Fruit fly (Drosophila melanogaster) whole organism, embryonic: ENCODE measurements around the gene eIF3l.

ENCODE experiments used
- ATbp ChIP-seq: fragments of 200-800 bp; sonication (Bioruptor generic); optimal IDR thresholded peaks from 2 replicates; lab custom pipeline; 2017; ENCODE audit warnings: missing biosample characterization, mild to moderate bottlenecking, missing genetic modification characterization, missing genetic modification reagents
- Bdp1 ChIP-seq: fragments of 200-800 bp; sonication (Bioruptor generic); optimal IDR thresholded peaks from 3 replicates; lab custom pipeline; 2016; ENCODE audit warnings: missing biosample characterization, missing genetic modification characterization
- CG10321 ChIP-seq: fragments of 200-800 bp; sonication (Bioruptor generic); IDR thresholded peaks from 2 replicates; pipeline ENCODE4 v1.3.6; 2022; ENCODE audit warnings: missing biosample characterization, missing genetic modification characterization
- CG11456 ChIP-seq: fragments of 200-800 bp; sonication (Bioruptor generic); IDR thresholded peaks from 3 replicates; pipeline ENCODE4 v1.3.6; 2022; ENCODE audit warnings: missing biosample characterization, missing genetic modification characterization
- CG13123 ChIP-seq: fragments of 200-800 bp; sonication (Bioruptor generic); optimal IDR thresholded peaks from 2 replicates; lab custom pipeline; 2016; ENCODE audit warnings: missing biosample characterization, missing genetic modification characterization
- CG13287 ChIP-seq: fragments of 200-800 bp; sonication (Bioruptor generic); IDR thresholded peaks from 2 replicates; pipeline ENCODE4 v1.3.6; 2022; ENCODE audit warnings: missing biosample characterization, missing genetic modification characterization; ENCODE audit not compliant: partially characterized antibody
- CG13296 ChIP-seq: fragments of 200-800 bp; sonication (Bioruptor generic); optimal IDR thresholded peaks from 3 replicates; lab custom pipeline; 2018; ENCODE audit warnings: missing biosample characterization, mild to moderate bottlenecking, missing genetic modification characterization
- CG13894 ChIP-seq: fragments of 200-800 bp; sonication (Bioruptor generic); optimal IDR thresholded peaks from 3 replicates; lab custom pipeline; 2018; ENCODE audit warnings: missing biosample characterization, mild to moderate bottlenecking, missing genetic modification characterization, moderate library complexity
- CG14441 ChIP-seq: fragments of 200-800 bp; sonication (Bioruptor generic); IDR thresholded peaks from 2 replicates; pipeline ENCODE4 v1.3.6; 2022; ENCODE audit warnings: missing biosample characterization, missing genetic modification characterization
- CG17802 ChIP-seq: fragments of 200-800 bp; sonication (Bioruptor generic); optimal IDR thresholded peaks from 2 replicates; lab custom pipeline; 2018; ENCODE audit warnings: missing biosample characterization, mild to moderate bottlenecking, missing genetic modification characterization, moderate library complexity
- CG18764 ChIP-seq: fragments of 200-800 bp; sonication (Bioruptor generic); optimal IDR thresholded peaks from 3 replicates; lab custom pipeline; 2016; ENCODE audit warnings: missing biosample characterization, missing genetic modification characterization
- CG2116 ChIP-seq: fragments of 200-800 bp; sonication (Bioruptor generic); optimal IDR thresholded peaks from 3 replicates; lab custom pipeline; 2018; ENCODE audit warnings: missing biosample characterization, mild to moderate bottlenecking, missing genetic modification characterization
- CG31224 ChIP-seq: fragments of 200-800 bp; sonication (Bioruptor generic); IDR thresholded peaks from 2 replicates; pipeline ENCODE4 v1.3.6; 2022; ENCODE audit warnings: missing biosample characterization, missing genetic modification characterization
- CG34224 ChIP-seq: fragments of 200-800 bp; sonication (Bioruptor generic); IDR thresholded peaks from 3 replicates; pipeline ENCODE4 v1.3.6; 2022; ENCODE audit warnings: missing biosample characterization, missing genetic modification characterization; ENCODE audit not compliant: partially characterized antibody
- CG3838 ChIP-seq: fragments of 200-800 bp; sonication (Bioruptor generic); optimal IDR thresholded peaks from 3 replicates; lab custom pipeline; 2016; ENCODE audit warnings: missing biosample characterization, missing genetic modification characterization
- CG6654 ChIP-seq: fragments of 200-800 bp; sonication (Bioruptor generic); optimal IDR thresholded peaks from 2 replicates; lab custom pipeline; 2017; ENCODE audit warnings: missing biosample characterization, mild to moderate bottlenecking, missing genetic modification characterization
- CG8089 ChIP-seq: fragments of 200-800 bp; sonication (Bioruptor generic); optimal IDR thresholded peaks from 3 replicates; lab custom pipeline; 2016; ENCODE audit warnings: missing biosample characterization, missing genetic modification characterization
- D19B ChIP-seq: fragments of 200-800 bp; sonication (Bioruptor generic); optimal IDR thresholded peaks from 2 replicates; lab custom pipeline; 2017; ENCODE audit warnings: missing biosample characterization, mild to moderate bottlenecking, missing genetic modification characterization
- Dek ChIP-seq: fragments of 200-800 bp; sonication (Bioruptor generic); optimal IDR thresholded peaks from 3 replicates; lab custom pipeline; 2019; ENCODE audit warnings: missing biosample characterization, mild to moderate bottlenecking, missing genetic modification characterization, moderate library complexity
- Dip2 ChIP-seq: fragments of 200-800 bp; sonication (Bioruptor generic); IDR thresholded peaks from 2 replicates; pipeline ENCODE4 v1.3.6; 2022; ENCODE audit warnings: missing biosample characterization, missing genetic modification characterization
- E2f2 ChIP-seq: fragments of 200-800 bp; sonication (Bioruptor generic); IDR thresholded peaks from 2 replicates; pipeline ENCODE4 v1.3.6; 2022; ENCODE audit warnings: missing biosample characterization, missing genetic modification characterization
- Gug ChIP-seq: fragments of 200-800 bp; sonication (Bioruptor generic); IDR thresholded peaks from 4 replicates; pipeline ENCODE4 v1.3.6; 2022; ENCODE audit warnings: missing biosample characterization, missing genetic modification characterization
- Hr39 ChIP-seq: fragments of >200 bp; optimal IDR thresholded peaks from 2 replicates; lab custom pipeline; 2017
- Kr ChIP-seq: fragments of 200-800 bp; sonication (Bioruptor generic); optimal IDR thresholded peaks from 2 replicates; lab custom pipeline; 2017; ENCODE audit warnings: missing biosample characterization, mild to moderate bottlenecking, missing genetic modification characterization
- Lhr ChIP-seq: fragments of 200-800 bp; sonication (Bioruptor generic); optimal IDR thresholded peaks from 3 replicates; lab custom pipeline; 2017; ENCODE audit warnings: mild to moderate bottlenecking, missing biosample characterization, missing genetic modification reagents, missing genetic modification characterization
- MESR4 ChIP-seq: fragments of 200-800 bp; sonication (Bioruptor generic); optimal IDR thresholded peaks from 2 replicates; lab custom pipeline; 2018; ENCODE audit warnings: missing biosample characterization, mild to moderate bottlenecking, missing genetic modification characterization, moderate library complexity
- NFAT ChIP-seq: fragments of 200-800 bp; sonication (Bioruptor generic); IDR thresholded peaks from 2 replicates; pipeline ENCODE4 v1.3.6; 2022; ENCODE audit warnings: missing biosample characterization, missing genetic modification characterization
- Nf-YB ChIP-seq: fragments of 200-800 bp; sonication (Bioruptor generic); optimal IDR thresholded peaks from 3 replicates; lab custom pipeline; 2019; ENCODE audit warnings: missing biosample characterization, mild to moderate bottlenecking, missing genetic modification characterization, moderate library complexity
- Rfx ChIP-seq: fragments of 200-800 bp; sonication (Bioruptor generic); IDR thresholded peaks from 2 replicates; pipeline ENCODE4 v1.3.6; 2022; ENCODE audit warnings: missing biosample characterization, missing genetic modification characterization
- al ChIP-seq: fragments of 200-800 bp; sonication (Bioruptor generic); IDR thresholded peaks from 2 replicates; pipeline ENCODE4 v1.3.6; 2022; ENCODE audit warnings: missing biosample characterization, missing genetic modification characterization
- bcd ChIP-seq: fragments of 200-800 bp; sonication (Bioruptor generic); optimal IDR thresholded peaks from 2 replicates; lab custom pipeline; 2017; ENCODE audit warnings: missing biosample characterization, mild to moderate bottlenecking, missing genetic modification characterization
- chm ChIP-seq: fragments of 200-800 bp; sonication (Bioruptor generic); IDR thresholded peaks from 2 replicates; pipeline ENCODE4 v1.3.6; 2022; ENCODE audit warnings: missing biosample characterization, missing genetic modification characterization
- chn ChIP-seq: fragments of 200-800 bp; sonication (Bioruptor generic); optimal IDR thresholded peaks from 2 replicates; lab custom pipeline; 2016; ENCODE audit warnings: missing biosample characterization, missing genetic modification characterization
- croc ChIP-seq: fragments of 200-800 bp; sonication (Bioruptor generic); conservative IDR thresholded peaks from 3 replicates; pipeline ENCODE4 v1.3.6; 2022; ENCODE audit warnings: missing biosample characterization, missing genetic modification characterization
- dimm ChIP-seq: fragments of 200-800 bp; sonication (Bioruptor generic); IDR thresholded peaks from 2 replicates; pipeline ENCODE4 v1.3.6; 2022; ENCODE audit warnings: missing biosample characterization, missing genetic modification characterization
- ewg ChIP-seq: fragments of 200-800 bp; sonication (Bioruptor generic); optimal IDR thresholded peaks from 3 replicates; lab custom pipeline; 2017; ENCODE audit warnings: mild to moderate bottlenecking, missing biosample characterization, missing genetic modification reagents, missing genetic modification characterization
- eyg ChIP-seq: fragments of 200-800 bp; sonication (Bioruptor generic); optimal IDR thresholded peaks from 3 replicates; lab custom pipeline; 2016; ENCODE audit warnings: missing biosample characterization, missing genetic modification characterization
- gcm ChIP-seq: fragments of 200-800 bp; sonication (Bioruptor generic); optimal IDR thresholded peaks from 2 replicates; lab custom pipeline; 2019; ENCODE audit warnings: missing biosample characterization, mild to moderate bottlenecking, missing genetic modification characterization, moderate library complexity
- jing ChIP-seq: fragments of 200-800 bp; sonication (Bioruptor generic); optimal IDR thresholded peaks from 2 replicates; lab custom pipeline; 2018; ENCODE audit warnings: missing biosample characterization, mild to moderate bottlenecking, missing genetic modification characterization
- jumu ChIP-seq: fragments of 200-800 bp; sonication (Bioruptor generic); optimal IDR thresholded peaks from 3 replicates; lab custom pipeline; 2016; ENCODE audit warnings: missing biosample characterization, missing genetic modification characterization
- kah ChIP-seq: fragments of 200-800 bp; sonication (Bioruptor generic); optimal IDR thresholded peaks from 2 replicates; lab custom pipeline; 2018; ENCODE audit warnings: missing biosample characterization, mild to moderate bottlenecking, missing genetic modification characterization
- mam ChIP-seq: fragments of 200-800 bp; sonication (Bioruptor generic); optimal IDR thresholded peaks from 3 replicates; lab custom pipeline; 2016; ENCODE audit warnings: missing biosample characterization, missing genetic modification characterization
- nau ChIP-seq: fragments of 200-800 bp; sonication (Bioruptor generic); optimal IDR thresholded peaks from 3 replicates; lab custom pipeline; 2017; ENCODE audit warnings: missing biosample characterization, mild to moderate bottlenecking, missing genetic modification characterization, missing genetic modification reagents
- nerfin-2 ChIP-seq: fragments of 200-800 bp; sonication (Bioruptor generic); IDR thresholded peaks from 2 replicates; pipeline ENCODE4 v1.3.6; 2022; ENCODE audit warnings: missing biosample characterization, missing genetic modification characterization; ENCODE audit not compliant: partially characterized antibody
- nmo ChIP-seq: fragments of 200-800 bp; sonication (Bioruptor generic); optimal IDR thresholded peaks from 2 replicates; lab custom pipeline; 2018; ENCODE audit warnings: missing biosample characterization, mild to moderate bottlenecking, missing genetic modification characterization, moderate library complexity
- psq ChIP-seq: fragments of 200-800 bp; sonication (Bioruptor generic); optimal IDR thresholded peaks from 2 replicates; lab custom pipeline; 2017; ENCODE audit warnings: missing biosample characterization, missing genetic modification characterization
- sisA ChIP-seq: fragments of 200-800 bp; sonication (Bioruptor generic); IDR thresholded peaks from 2 replicates; pipeline ENCODE4 v1.3.6; 2022; ENCODE audit warnings: missing biosample characterization, missing genetic modification characterization
- slbo ChIP-seq: fragments of 200-800 bp; sonication (Bioruptor generic); IDR thresholded peaks from 2 replicates; pipeline ENCODE4 v1.3.6; 2022; ENCODE audit warnings: missing biosample characterization, missing genetic modification characterization
- sr ChIP-seq: fragments of 200-800 bp; sonication (Bioruptor generic); IDR thresholded peaks from 3 replicates; pipeline ENCODE4 v1.3.6; 2022; ENCODE audit warnings: missing biosample characterization, missing genetic modification characterization
- tup ChIP-seq: fragments of 200-800 bp; sonication (Bioruptor generic); optimal IDR thresholded peaks from 2 replicates; lab custom pipeline; 2016; ENCODE audit warnings: missing biosample characterization, mild to moderate bottlenecking, missing genetic modification characterization, moderate library complexity
- wor ChIP-seq: fragments of 200-800 bp; sonication (Bioruptor generic); IDR thresholded peaks from 2 replicates; pipeline ENCODE4 v1.3.6; 2022; ENCODE audit warnings: missing biosample characterization, missing genetic modification characterization
- zen2 ChIP-seq: fragments of 200-800 bp; sonication (Bioruptor generic); IDR thresholded peaks from 3 replicates; pipeline ENCODE4 v1.3.6; 2022; ENCODE audit warnings: missing biosample characterization, missing genetic modification characterization; ENCODE audit not compliant: partially characterized antibody

eIF3l gene

DNA sequence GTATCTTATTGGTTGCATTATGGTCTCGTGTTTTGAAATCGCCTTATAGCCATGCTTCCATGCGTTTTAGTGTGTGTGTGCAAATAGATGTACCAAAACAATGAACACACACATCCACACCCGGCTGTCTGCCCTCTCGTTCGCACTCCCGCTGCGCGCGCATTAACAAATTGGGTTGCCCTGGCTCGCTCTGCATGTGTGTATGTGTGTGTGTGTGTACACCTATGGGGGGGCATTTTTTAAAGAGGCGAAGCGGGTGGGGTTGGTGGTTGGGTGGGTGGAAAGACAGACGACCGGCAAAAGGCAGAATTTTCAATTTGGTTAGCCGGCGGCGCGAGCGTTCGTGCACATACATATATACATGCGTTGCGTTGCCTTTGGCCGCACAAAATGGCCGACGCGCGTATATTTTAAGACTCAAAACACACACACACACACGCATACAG is 21.7 kb downstream of the eIF3l start (continued):
- no peak for TF ChIP-seq ATbp (GFP tag; lab: Kevin White, UChicago)
- TF ChIP-seq CG34224: no peak
- no peak for TF ChIP-seq bcd (GFP tag; lab: Kevin White, UChicago)
- no peak for TF ChIP-seq CG8089 (GFP tag; lab: Kevin White, UChicago)
- TF ChIP-seq CG2116 (GFP tag; lab: Kevin White, UChicago): no peak
- TF ChIP-seq jing (GFP tag; lab: Kevin White, UChicago): no peak
- TF ChIP-seq Nf-YB (GFP tag; lab: Kevin White, UChicago): peak; percentile 67
- no peak for TF ChIP-seq Bdp1 (GFP tag; lab: Kevin White, UChicago)
- TF ChIP-seq Rfx (GFP tag; lab: Robert Waterston, UW): peak; percentile 39; the same call in 1 of the 2 replicates
- TF ChIP-seq croc (GFP tag; lab: Robert Waterston, UW): no peak
- TF ChIP-seq MESR4 (GFP tag; lab: Kevin White, UChicago): peak; percentile 60
- TF ChIP-seq CG6654 (GFP tag; lab: Kevin White, UChicago): no peak
- TF ChIP-seq CG17802 (tag; lab: Kevin White, UChicago): no peak
- no peak for TF ChIP-seq psq (GFP tag; lab: Kevin White, UChicago)
- peak; percentile 53 for TF ChIP-seq CG14441 (GFP tag; lab: Robert Waterston, UW)
- TF ChIP-seq NFAT (GFP tag; lab: Robert Waterston, UW): peak; percentile 54; the same call in 1 of the 2 replicates
- peak; percentile 74 for TF ChIP-seq kah (GFP tag; lab: Kevin White, UChicago)
- no peak for TF ChIP-seq zen2 (GFP tag; lab: Robert Waterston, UW)
- TF ChIP-seq Kr (GFP tag; lab: Kevin White, UChicago): no peak
- TF ChIP-seq sisA: no peak
- TF ChIP-seq mam (GFP tag; lab: Kevin White, UChicago): no peak
- TF ChIP-seq al (GFP tag; lab: Robert Waterston, UW): no peak
- TF ChIP-seq CG11456 (GFP tag; lab: Robert Waterston, UW): no peak
- no peak for TF ChIP-seq nau (GFP tag; lab: Kevin White, UChicago)
- peak; percentile 16 for TF ChIP-seq E2f2 (GFP tag; lab: Robert Waterston, UW)
- TF ChIP-seq CG31224 (GFP tag; lab: Robert Waterston, UW): no peak
- peak; percentile 87 for TF ChIP-seq ewg (GFP tag; lab: Kevin White, UChicago)
- TF ChIP-seq CG13296 (GFP tag; lab: Kevin White, UChicago): peak; percentile 30
- peak; percentile 40; the same call in 1 of the 2 replicates for TF ChIP-seq chm (GFP tag; lab: Robert Waterston, UW)
- TF ChIP-seq dimm (GFP tag; lab: Robert Waterston, UW): no peak
- peak; percentile 36 for TF ChIP-seq nmo (GFP tag; lab: Kevin White, UChicago)
- TF ChIP-seq CG3838 (GFP tag; lab: Kevin White, UChicago): no peak
- peak; percentile 52; the same call in 1 of the 2 replicates for TF ChIP-seq CG13287 (GFP tag; lab: Robert Waterston, UW)
- TF ChIP-seq D19B (GFP tag; lab: Kevin White, UChicago): no peak
- peak; percentile 92; the same call in 2 of the 3 replicates for TF ChIP-seq sr (GFP tag; lab: Robert Waterston, UW)
- no peak for TF ChIP-seq CG13123 (GFP tag; lab: Kevin White, UChicago)
- TF ChIP-seq slbo (GFP tag; lab: Robert Waterston, UW): peak; percentile 18; the same call in 1 of the 2 replicates
- TF ChIP-seq tup: no peak
- peak; percentile 47 for TF ChIP-seq gcm (GFP tag; lab: Kevin White, UChicago)
- TF ChIP-seq CG10321: peak; percentile 72
- no peak for TF ChIP-seq Hr39
- TF ChIP-seq Dek (tag; lab: Kevin White, UChicago): peak; percentile 21
- TF ChIP-seq CG13894 (tag; lab: Kevin White, UChicago): no peak
- no peak for TF ChIP-seq wor
- TF ChIP-seq nerfin-2: no peak
- TF ChIP-seq Dip2 (GFP tag; lab: Robert Waterston, UW): no peak
- TF ChIP-seq eyg (GFP tag; lab: Kevin White, UChicago): no peak
- no peak for TF ChIP-seq CG18764 (GFP tag; lab: Kevin White, UChicago)
- no peak for TF ChIP-seq Gug (GFP tag; lab: Robert Waterston, UW)
- no peak for TF ChIP-seq Lhr (GFP tag; lab: Kevin White, UChicago)
- peak; percentile 76 for TF ChIP-seq chn
- TF ChIP-seq jumu (GFP tag; lab: Kevin White, UChicago): no peak
